Worm (Caenorhabditis elegans) whole organism, late embryonic: Measurements from ENCODE around the gene T28A8.3.

ENCODE experiments used
- Y22D7AL.16 ChIP-seq: sonication (generic microtip); optimal IDR thresholded peaks from 2 replicates; lab custom pipeline; 2016; ENCODE audit warnings: missing genetic modification characterization, missing compliant biosample characterization
- ama-1 ChIP-seq: fragments of 150-350 bp; optimal IDR thresholded peaks from 2 replicates; lab custom pipeline; 2014
- fkh-10 ChIP-seq: fragments of 150-350 bp; optimal IDR thresholded peaks from 2 replicates; lab custom pipeline; 2014; ENCODE audit warnings: missing biosample characterization, missing genetic modification reagents, missing genetic modification characterization
- pax-1 ChIP-seq: fragments of 150-350 bp; optimal IDR thresholded peaks from 2 replicates; lab custom pipeline; 2014; ENCODE audit warnings: missing biosample characterization, missing genetic modification characterization
- sox-2 ChIP-seq: fragments of 200-800 bp; sonication (Bioruptor generic); IDR thresholded peaks from 2 replicates; pipeline ENCODE4 v1.3.6; 2022; ENCODE audit warnings: missing genetic modification reagents, missing genetic modification characterization, missing compliant biosample characterization

DNA sequence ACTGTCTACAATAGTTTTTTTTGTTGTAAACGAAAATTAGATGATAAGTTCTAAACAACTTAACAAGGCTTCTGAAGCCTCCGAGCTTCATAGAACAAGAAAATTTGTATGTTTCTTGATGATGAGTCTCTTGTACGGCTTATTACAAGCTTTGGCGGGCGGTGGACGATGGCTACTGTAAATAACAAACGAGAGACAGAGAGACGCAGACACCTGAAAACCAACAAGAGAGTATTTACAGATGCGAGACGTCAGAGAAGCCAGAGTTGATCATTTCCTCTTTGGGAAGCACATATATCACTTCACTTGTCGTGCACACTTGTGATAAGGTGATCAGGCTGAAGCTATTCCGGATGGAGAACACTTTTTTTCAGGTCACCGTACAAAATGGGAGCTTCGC lies 25.0 kb downstream of the T28A8.3 start:
- TF ChIP-seq ama-1 (lab: Kevin White, UChicago): no peak
- TF ChIP-seq fkh-10: no peak
- TF ChIP-seq Y22D7AL.16: no peak
- no peak for TF ChIP-seq pax-1
- TF ChIP-seq sox-2 (GFP tag; lab: Robert Waterston, UW): no peak
